Worm (Caenorhabditis elegans): ENCODE data around the gene gst-23.

DNA sequence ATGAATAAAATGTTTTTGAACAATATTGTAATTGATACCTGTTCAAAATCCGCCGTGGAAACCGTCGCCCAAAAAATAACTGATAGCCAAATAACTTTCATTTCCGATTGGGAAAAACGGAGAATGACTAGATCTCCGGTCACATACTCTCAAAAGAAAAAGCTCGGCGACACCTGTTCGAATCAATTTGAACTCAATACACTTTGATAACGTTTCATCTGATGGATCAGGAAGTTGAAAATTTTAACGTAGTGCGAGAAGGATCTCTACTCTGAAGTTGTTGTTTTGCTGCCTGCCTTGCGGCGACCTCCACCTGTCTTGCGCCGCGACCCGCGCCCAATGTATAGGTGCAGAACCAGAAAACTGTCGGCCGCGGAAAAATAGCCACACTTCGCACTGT lies 30.1 kb downstream of the gst-23 start, which contains the start of gene T28A11.20:
- no peak for TF ChIP-seq elt-1 (tag; optimal IDR thresholded peaks at IDR 0.05)
- no peak for TF ChIP-seq aly-2 (tag; optimal IDR thresholded peaks at IDR 0.05)
- TF ChIP-seq mab-5 (tag; optimal IDR thresholded peaks at IDR 0.05): no peak
- TF ChIP-seq snpc-4 (tag; optimal IDR thresholded peaks at IDR 0.05): no peak
- no peak for TF ChIP-seq unc-39 (tag; optimal IDR thresholded peaks at IDR 0.05)
- no peak for TF ChIP-seq ceh-16 (tag; optimal IDR thresholded peaks at IDR 0.05)
